Fruit fly (Drosophila melanogaster) whole organism, embryonic: ENCODE data around the gene AstA-R1.
A peak's percentile ranks its signal among the peaks of the same experiment; 100 is the strongest.

Experiments used
- Ada2b ChIP-seq: fragments of 200-800 bp; sonication (Bioruptor generic); IDR thresholded peaks from 2 replicates; pipeline ENCODE4 v1.3.6; 2022; ENCODE audit warnings: missing biosample characterization, missing genetic modification characterization
- Aef1 ChIP-seq: fragments of 200-800 bp; sonication (Bioruptor generic); IDR thresholded peaks from 3 replicates; pipeline ENCODE4 v1.3.6; 2022; ENCODE audit warnings: missing biosample characterization, missing genetic modification characterization
- CG11504 ChIP-seq: fragments of 200-800 bp; sonication (Bioruptor generic); optimal IDR thresholded peaks from 3 replicates; lab custom pipeline; 2019; ENCODE audit warnings: missing biosample characterization, mild to moderate bottlenecking, missing genetic modification characterization, moderate library complexity
- CG12219 ChIP-seq: fragments of 200-800 bp; sonication (Bioruptor generic); optimal IDR thresholded peaks from 3 replicates; lab custom pipeline; 2018; ENCODE audit warnings: missing biosample characterization, mild to moderate bottlenecking, missing genetic modification characterization
- CG13287 ChIP-seq: fragments of 200-800 bp; sonication (Bioruptor generic); IDR thresholded peaks from 2 replicates; pipeline ENCODE4 v1.3.6; 2022; ENCODE audit warnings: missing biosample characterization, missing genetic modification characterization; ENCODE audit not compliant: partially characterized antibody
- CG14860 ChIP-seq: fragments of 200-800 bp; sonication (Bioruptor generic); IDR thresholded peaks from 3 replicates; pipeline ENCODE4 v1.3.6; 2022; ENCODE audit warnings: missing biosample characterization, missing genetic modification characterization; ENCODE audit not compliant: partially characterized antibody
- CG15514 ChIP-seq: fragments of 200-800 bp; sonication (Bioruptor generic); optimal IDR thresholded peaks from 3 replicates; lab custom pipeline; 2017; ENCODE audit warnings: missing biosample characterization, missing genetic modification characterization, mild to moderate bottlenecking, moderate library complexity, missing genetic modification reagents
- CG3726 ChIP-seq: fragments of 200-800 bp; sonication (Bioruptor generic); IDR thresholded peaks from 3 replicates; pipeline ENCODE4, ENCODE4 v1.3.6; 2022; ENCODE audit warnings: missing biosample characterization, missing genetic modification characterization
- CG3838 ChIP-seq: fragments of 200-800 bp; sonication (Bioruptor generic); optimal IDR thresholded peaks from 3 replicates; lab custom pipeline; 2016; ENCODE audit warnings: missing biosample characterization, missing genetic modification characterization
- CG4617 ChIP-seq: fragments of 200-800 bp; sonication (Bioruptor generic); optimal IDR thresholded peaks from 3 replicates; lab custom pipeline; 2016; ENCODE audit warnings: missing biosample characterization, missing genetic modification characterization, borderline replicate concordance
- CG4707 ChIP-seq: fragments of 200-800 bp; sonication (Bioruptor generic); optimal IDR thresholded peaks from 2 replicates; lab custom pipeline; 2018; ENCODE audit warnings: missing biosample characterization, mild to moderate bottlenecking, missing genetic modification characterization, moderate library complexity
- CG7928 ChIP-seq: fragments of 200-800 bp; sonication (Bioruptor generic); optimal IDR thresholded peaks from 2 replicates; lab custom pipeline; 2017; ENCODE audit warnings: missing biosample characterization, mild to moderate bottlenecking, missing genetic modification characterization
- CG9797 ChIP-seq: fragments of 200-800 bp; sonication (Bioruptor generic); optimal IDR thresholded peaks from 3 replicates; lab custom pipeline; 2018; ENCODE audit warnings: missing biosample characterization, mild to moderate bottlenecking, missing genetic modification characterization
- Chrac-16 ChIP-seq: fragments of 200-800 bp; sonication (Bioruptor generic); optimal IDR thresholded peaks from 3 replicates; lab custom pipeline; 2016; ENCODE audit warnings: missing biosample characterization, missing genetic modification characterization
- Dbx ChIP-seq: fragments of 200-800 bp; sonication (Bioruptor generic); IDR thresholded peaks from 3 replicates; pipeline ENCODE4 v1.3.6; 2022; ENCODE audit warnings: missing biosample characterization, missing genetic modification characterization
- Dll ChIP-seq: fragments of 200-800 bp; sonication (Bioruptor generic); IDR thresholded peaks from 4 replicates; pipeline ENCODE4 v1.3.6; 2022; ENCODE audit warnings: missing biosample characterization, missing genetic modification characterization; ENCODE audit not compliant: partially characterized antibody
- Dref ChIP-seq: fragments of 200-800 bp; sonication (Bioruptor generic); IDR thresholded peaks from 2 replicates; pipeline ENCODE4 v1.3.6; 2022; ENCODE audit warnings: missing biosample characterization, missing genetic modification characterization
- Drgx ChIP-seq: fragments of 200-800 bp; sonication (Bioruptor generic); IDR thresholded peaks from 2 replicates; pipeline ENCODE4 v1.3.6; 2022; ENCODE audit warnings: missing biosample characterization, missing genetic modification characterization
- ERR ChIP-seq: fragments of 200-800 bp; sonication (Bioruptor generic); optimal IDR thresholded peaks from 2 replicates; lab custom pipeline; 2016; ENCODE audit warnings: missing biosample characterization, missing genetic modification characterization
- HLHmδ ChIP-seq: fragments of 200-800 bp; sonication (Bioruptor generic); optimal IDR thresholded peaks from 2 replicates; lab custom pipeline; 2018; ENCODE audit warnings: missing biosample characterization, mild to moderate bottlenecking, missing genetic modification characterization, moderate library complexity
- HmgZ ChIP-seq: fragments of 200-800 bp; sonication (Bioruptor generic); optimal IDR thresholded peaks from 2 replicates; lab custom pipeline; 2018; ENCODE audit warnings: missing biosample characterization, mild to moderate bottlenecking, missing genetic modification characterization
- MESR4 ChIP-seq: fragments of 200-800 bp; sonication (Bioruptor generic); optimal IDR thresholded peaks from 2 replicates; lab custom pipeline; 2018; ENCODE audit warnings: missing biosample characterization, mild to moderate bottlenecking, missing genetic modification characterization, moderate library complexity
- Med ChIP-seq: fragments of 200-800 bp; sonication (Bioruptor generic); peaks from one replicate; lab custom pipeline; 2016; ENCODE audit warnings: missing biosample characterization, missing genetic modification characterization, mild to moderate bottlenecking, inconsistent platforms, moderate library complexity
- Nf-YB ChIP-seq: fragments of 200-800 bp; sonication (Bioruptor generic); optimal IDR thresholded peaks from 3 replicates; lab custom pipeline; 2019; ENCODE audit warnings: missing biosample characterization, mild to moderate bottlenecking, missing genetic modification characterization, moderate library complexity
- Side ChIP-seq: fragments of 200-800 bp; sonication (Bioruptor generic); optimal IDR thresholded peaks from 2 replicates; lab custom pipeline; 2016; ENCODE audit warnings: missing biosample characterization, missing genetic modification characterization
- Sox102F ChIP-seq: fragments of 200-800 bp; sonication (Bioruptor generic); optimal IDR thresholded peaks from 2 replicates; lab custom pipeline; 2018; ENCODE audit warnings: missing biosample characterization, mild to moderate bottlenecking, missing genetic modification characterization, moderate library complexity
- al ChIP-seq: fragments of 200-800 bp; sonication (Bioruptor generic); IDR thresholded peaks from 2 replicates; pipeline ENCODE4 v1.3.6; 2022; ENCODE audit warnings: missing biosample characterization, missing genetic modification characterization
- ase ChIP-seq: fragments of 200-800 bp; sonication (Bioruptor generic); IDR thresholded peaks from 3 replicates; pipeline ENCODE4 v1.3.6; 2022; ENCODE audit warnings: missing biosample characterization, missing genetic modification characterization
- bbx ChIP-seq: fragments of 200-800 bp; sonication (Bioruptor generic); IDR thresholded peaks from 2 replicates; pipeline ENCODE4 v1.3.6; 2022; ENCODE audit warnings: missing biosample characterization, missing genetic modification characterization; ENCODE audit not compliant: partially characterized antibody
- br ChIP-seq: fragments of >200 bp; optimal IDR thresholded peaks from 2 replicates; lab custom pipeline; 2017
- caup ChIP-seq: fragments of 200-800 bp; sonication (Bioruptor generic); optimal IDR thresholded peaks from 3 replicates; lab custom pipeline; 2017; ENCODE audit warnings: missing biosample characterization, mild to moderate bottlenecking, missing genetic modification characterization, moderate library complexity; ENCODE audit not compliant: severe bottlenecking
- cg ChIP-seq: fragments of 200-800 bp; sonication (Bioruptor generic); optimal IDR thresholded peaks from 3 replicates; lab custom pipeline; 2019; ENCODE audit warnings: missing biosample characterization, mild to moderate bottlenecking, missing genetic modification characterization, moderate library complexity
- chm ChIP-seq: fragments of 200-800 bp; sonication (Bioruptor generic); IDR thresholded peaks from 2 replicates; pipeline ENCODE4 v1.3.6; 2022; ENCODE audit warnings: missing biosample characterization, missing genetic modification characterization
- da ChIP-seq: fragments of 200-800 bp; sonication (Bioruptor generic); optimal IDR thresholded peaks from 2 replicates; lab custom pipeline; 2016; ENCODE audit warnings: missing biosample characterization, missing genetic modification characterization
- dysf ChIP-seq: fragments of 200-800 bp; sonication (Bioruptor generic); IDR thresholded peaks from 3 replicates; pipeline ENCODE4 v1.3.6; 2022; ENCODE audit warnings: missing biosample characterization, missing genetic modification characterization
- ewg ChIP-seq: fragments of 200-800 bp; sonication (Bioruptor generic); optimal IDR thresholded peaks from 3 replicates; lab custom pipeline; 2017; ENCODE audit warnings: mild to moderate bottlenecking, missing biosample characterization, missing genetic modification reagents, missing genetic modification characterization
- gfzf ChIP-seq: fragments of 200-800 bp; sonication (Bioruptor generic); optimal IDR thresholded peaks from 2 replicates; lab custom pipeline; 2016; ENCODE audit warnings: missing biosample characterization, mild to moderate bottlenecking, missing genetic modification characterization, moderate library complexity
- jumu ChIP-seq: fragments of 200-800 bp; sonication (Bioruptor generic); optimal IDR thresholded peaks from 3 replicates; lab custom pipeline; 2016; ENCODE audit warnings: missing biosample characterization, missing genetic modification characterization
- nerfin-2 ChIP-seq: fragments of 200-800 bp; sonication (Bioruptor generic); IDR thresholded peaks from 2 replicates; pipeline ENCODE4 v1.3.6; 2022; ENCODE audit warnings: missing biosample characterization, missing genetic modification characterization; ENCODE audit not compliant: partially characterized antibody
- onecut ChIP-seq: fragments of 200-800 bp; sonication (Bioruptor generic); IDR thresholded peaks from 2 replicates; pipeline ENCODE4 v1.3.6; 2022; ENCODE audit warnings: missing biosample characterization, missing genetic modification characterization
- pros ChIP-seq: fragments of 200-800 bp; sonication (Bioruptor generic); optimal IDR thresholded peaks from 3 replicates; lab custom pipeline; 2019; ENCODE audit warnings: missing biosample characterization, mild to moderate bottlenecking, missing genetic modification characterization, moderate library complexity
- psq ChIP-seq: fragments of 200-800 bp; sonication (Bioruptor generic); optimal IDR thresholded peaks from 2 replicates; lab custom pipeline; 2017; ENCODE audit warnings: missing biosample characterization, missing genetic modification characterization
- pzg ChIP-seq: fragments of 200-800 bp; sonication (Bioruptor generic); optimal IDR thresholded peaks from 3 replicates; lab custom pipeline; 2018; ENCODE audit warnings: missing biosample characterization, mild to moderate bottlenecking, missing genetic modification characterization, moderate library complexity
- rib ChIP-seq: fragments of 200-800 bp; sonication (Bioruptor generic); IDR thresholded peaks from 2 replicates; pipeline ENCODE4 v1.3.6; 2022; ENCODE audit warnings: missing biosample characterization, missing genetic modification characterization
- scrt ChIP-seq: fragments of 200-800 bp; sonication (Bioruptor generic); optimal IDR thresholded peaks from 2 replicates; lab custom pipeline; 2018; ENCODE audit warnings: missing biosample characterization, mild to moderate bottlenecking, missing genetic modification characterization, moderate library complexity
- sd ChIP-seq: fragments of 200-800 bp; sonication (Bioruptor generic); optimal IDR thresholded peaks from 3 replicates; lab custom pipeline; 2018; ENCODE audit warnings: missing biosample characterization, mild to moderate bottlenecking, missing genetic modification characterization, moderate library complexity
- sima ChIP-seq: fragments of 200-800 bp; sonication (Bioruptor generic); optimal IDR thresholded peaks from 2 replicates; lab custom pipeline; 2016; ENCODE audit warnings: missing biosample characterization, missing genetic modification characterization
- ttk ChIP-seq: fragments of 200-800 bp; sonication (Bioruptor generic); IDR thresholded peaks from 2 replicates; pipeline ENCODE4 v2.1.2; 2022; ENCODE audit warnings: missing biosample characterization, missing genetic modification characterization
- usp ChIP-seq: fragments of >200 bp; optimal IDR thresholded peaks from 2 replicates; lab custom pipeline; 2017; ENCODE audit warnings: missing biosample characterization, missing genetic modification characterization
- vvl ChIP-seq: fragments of 200-800 bp; sonication (Bioruptor generic); IDR thresholded peaks from 2 replicates; pipeline ENCODE4 v1.3.6; 2022; ENCODE audit warnings: missing biosample characterization, missing genetic modification characterization
- zen ChIP-seq: fragments of 200-800 bp; sonication (Bioruptor generic); optimal IDR thresholded peaks from 3 replicates; lab custom pipeline; 2018; ENCODE audit warnings: missing biosample characterization, mild to moderate bottlenecking, missing genetic modification characterization, moderate library complexity

Gene AstA-R1

DNA sequence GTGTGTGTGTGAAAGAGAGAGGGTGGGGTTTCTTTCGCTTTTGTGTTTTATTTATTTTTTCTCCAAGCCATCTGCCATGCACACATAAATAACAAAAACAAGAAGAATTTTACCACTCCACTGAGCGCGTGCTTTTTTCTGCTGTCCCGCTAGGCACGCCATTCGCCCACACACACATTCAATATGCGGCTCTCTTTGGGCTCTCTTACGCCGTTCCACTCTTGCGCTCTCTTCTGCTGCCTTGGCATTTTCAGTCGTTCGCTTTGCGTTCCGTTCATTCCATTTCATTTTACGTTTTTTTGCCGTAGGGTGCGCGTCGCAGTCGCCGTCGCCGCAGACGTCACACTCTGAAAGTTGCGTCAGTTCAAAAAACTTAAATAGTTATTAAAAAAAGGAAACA, 114.7 kb downstream of the AstA-R1 start (continued):
- no peak for TF ChIP-seq br (lab: Kevin White, UChicago)
- TF ChIP-seq psq (GFP tag; lab: Kevin White, UChicago) = peak; percentile 70
- TF ChIP-seq gfzf (GFP tag; lab: Kevin White, UChicago) = no peak
- TF ChIP-seq HLHmδ = peak; percentile 42
- TF ChIP-seq scrt (GFP tag; lab: Kevin White, UChicago) = peak; percentile 26
- no peak for TF ChIP-seq CG12219 (GFP tag; lab: Kevin White, UChicago)
- TF ChIP-seq CG14860 (GFP tag; lab: Robert Waterston, UW) = no peak
- peak; percentile 74; the same call in 1 of the 2 replicates for TF ChIP-seq chm (GFP tag; lab: Robert Waterston, UW)
- TF ChIP-seq ttk (GFP tag; lab: Robert Waterston, UW) = no peak
- TF ChIP-seq zen = no peak
- no peak for TF ChIP-seq MESR4 (GFP tag; lab: Kevin White, UChicago)
- TF ChIP-seq sd = peak; percentile 77
- peak; percentile 67 for TF ChIP-seq Med
- 0 out of 2 replicates have a peak, but pooled peaks have one; percentile 24 for TF ChIP-seq rib (GFP tag; lab: Robert Waterston, UW)
- TF ChIP-seq Ada2b (GFP tag; lab: Robert Waterston, UW) = no peak
- no peak for TF ChIP-seq Chrac-16
- peak; percentile 54 for TF ChIP-seq Drgx (GFP tag; lab: Robert Waterston, UW)
- TF ChIP-seq Dref (GFP tag; lab: Robert Waterston, UW) = no peak
- TF ChIP-seq usp = no peak
- TF ChIP-seq CG4617 (GFP tag; lab: Kevin White, UChicago) = no peak
- no peak for TF ChIP-seq al (GFP tag; lab: Robert Waterston, UW)
- TF ChIP-seq ewg (GFP tag; lab: Kevin White, UChicago) = no peak
- no peak for TF ChIP-seq Aef1 (GFP tag; lab: Robert Waterston, UW)
- TF ChIP-seq ERR (GFP tag; lab: Kevin White, UChicago) = peak; percentile 16
- TF ChIP-seq CG3838 (GFP tag; lab: Kevin White, UChicago) = no peak
- TF ChIP-seq cg (GFP tag; lab: Kevin White, UChicago) = peak; percentile 77
- TF ChIP-seq jumu (GFP tag; lab: Kevin White, UChicago) = no peak
- no peak for TF ChIP-seq CG7928 (GFP tag; lab: Kevin White, UChicago)
- TF ChIP-seq vvl (GFP tag; lab: Robert Waterston, UW) = peak; percentile 55; the same call in 1 of the 2 replicates
- no peak for TF ChIP-seq CG9797 (GFP tag; lab: Kevin White, UChicago)
- peak; percentile 49 for TF ChIP-seq pros (GFP tag; lab: Kevin White, UChicago)
- peak; percentile 31 for TF ChIP-seq CG11504
- TF ChIP-seq bbx (GFP tag; lab: Robert Waterston, UW) = peak; percentile 42; the same call in 1 of the 2 replicates
- TF ChIP-seq CG15514 (GFP tag; lab: Kevin White, UChicago) = no peak
- TF ChIP-seq onecut (GFP tag; lab: Robert Waterston, UW) = peak; percentile 60
- peak; percentile 31; the same call in 1 of the 4 replicates for TF ChIP-seq Dll (GFP tag; lab: Robert Waterston, UW)
- TF ChIP-seq pzg (GFP tag; lab: Kevin White, UChicago) = no peak
- TF ChIP-seq dysf (GFP tag; lab: Robert Waterston, UW) = no peak
- TF ChIP-seq HmgZ = no peak
- TF ChIP-seq Dbx (GFP tag; lab: Robert Waterston, UW) = 0 out of 3 replicates have a peak, but pooled peaks have one; percentile 39
- TF ChIP-seq Sox102F (GFP tag; lab: Kevin White, UChicago) = no peak
- no peak for TF ChIP-seq ase
- no peak for TF ChIP-seq nerfin-2 (GFP tag; lab: Robert Waterston, UW)
- TF ChIP-seq caup (GFP tag; lab: Kevin White, UChicago) = no peak
- no peak for TF ChIP-seq CG3726 (GFP tag; lab: Robert Waterston, UW)
- peak; percentile 27; the same call in 1 of the 2 replicates for TF ChIP-seq CG13287 (GFP tag; lab: Robert Waterston, UW)
- TF ChIP-seq CG4707 (GFP tag; lab: Kevin White, UChicago) = no peak
- no peak for TF ChIP-seq da
- no peak for TF ChIP-seq Nf-YB (GFP tag; lab: Kevin White, UChicago)
- TF ChIP-seq sima (GFP tag; lab: Kevin White, UChicago) = no peak
- no peak for TF ChIP-seq Side (GFP tag; lab: Kevin White, UChicago)
